Worm (Caenorhabditis elegans) whole organism, young adult: ENCODE results near the gene C08E3.13.

ENCODE experiments used
- F33H1.4 ChIP-seq: fragments of 200-800 bp; sonication (Bioruptor generic); IDR thresholded peaks from 2 replicates; pipeline ENCODE4 v1.3.6; 2022; ENCODE audit warnings: missing genetic modification reagents, missing genetic modification characterization, missing compliant biosample characterization
- Y79H2A.3 ChIP-seq: fragments of 200-800 bp; sonication (Bioruptor generic); conservative IDR thresholded peaks from 2 replicates; pipeline ENCODE4 v1.3.6; 2022; ENCODE audit warnings: missing genetic modification reagents, missing genetic modification characterization, missing compliant biosample characterization
- ama-1 ChIP-seq, 3 experiments: fragments of 150-350 bp in 1 of 3; sonication (generic microtip) in 2 of 3; optimal IDR thresholded peaks; 2 replicates each; lab custom pipeline; 2014 to 2018; ENCODE audit warnings: missing biosample characterization in 2 of 3, missing genetic modification characterization in 2 of 3, missing genetic modification reagents in 2 of 3
- die-1 ChIP-seq: sonication (generic microtip); optimal IDR thresholded peaks from 2 replicates; lab custom pipeline; 2016; ENCODE audit warnings: missing genotype, mild to moderate bottlenecking, missing genetic modification characterization, missing compliant biosample characterization
- hmg-1.2 ChIP-seq: fragments of 200-800 bp; sonication (Bioruptor generic); IDR thresholded peaks from 2 replicates; pipeline ENCODE4 v1.3.6; 2022; ENCODE audit warnings: missing genetic modification reagents, missing genetic modification characterization, missing compliant biosample characterization
- hrde-1 ChIP-seq: sonication (generic microtip); optimal IDR thresholded peaks from 2 replicates; lab custom pipeline; 2016; ENCODE audit warnings: missing genetic modification characterization, mild to moderate bottlenecking, missing compliant biosample characterization, moderate library complexity, missing genotype, missing genetic modification reagents, borderline replicate concordance
- lag-1 ChIP-seq: fragments of 200-800 bp; sonication (Bioruptor generic); IDR thresholded peaks from 2 replicates; pipeline ENCODE4 v1.3.6; 2022; ENCODE audit warnings: missing genetic modification reagents, missing genetic modification characterization, missing compliant biosample characterization
- lin-26 ChIP-seq: fragments of 200-800 bp; sonication (Bioruptor generic); IDR thresholded peaks from 2 replicates; pipeline ENCODE4 v1.3.6; 2022; ENCODE audit warnings: missing genetic modification reagents, missing genetic modification characterization, missing compliant biosample characterization
- nfyb-1 ChIP-seq: fragments of 200-800 bp; sonication (Bioruptor generic); IDR thresholded peaks from 2 replicates; pipeline ENCODE4 v1.3.6; 2022; ENCODE audit warnings: missing genetic modification reagents, missing genetic modification characterization, missing compliant biosample characterization
- pbrm-1 ChIP-seq: fragments of 200-800 bp; sonication (Bioruptor generic); IDR thresholded peaks from 2 replicates; pipeline ENCODE4 v1.3.6; 2022; ENCODE audit warnings: missing genetic modification reagents, missing genetic modification characterization, missing compliant biosample characterization
- pha-4 ChIP-seq: fragments of 150-350 bp; sonication (generic microtip); optimal IDR thresholded peaks from 2 replicates; lab custom pipeline; 2014; ENCODE audit warnings: missing biosample characterization, missing genetic modification reagents, missing genetic modification characterization
- rpc-1 ChIP-seq, 2 experiments: fragments of 150-350 bp in 1 of 2; sonication (generic microtip) in 1 of 2; optimal IDR thresholded peaks; 2 replicates each; lab custom pipeline; 2014 to 2018; ENCODE audit warnings: missing biosample characterization in 1 of 2, missing genetic modification characterization in 1 of 2, missing genetic modification reagents in 1 of 2, missing genotype in 1 of 2

- no peak for TF ChIP-seq hrde-1 (tag; lab: Kevin White, UChicago)
- TF ChIP-seq nfyb-1 (GFP tag; lab: Robert Waterston, UW): no peak
- no peak for TF ChIP-seq rpc-1 (optimal IDR thresholded peaks at IDR 0.05; lab: Kevin White, UChicago)
- no peak for TF ChIP-seq rpc-1 (tag; optimal IDR thresholded peaks at IDR 0.05; lab: Kevin White, UChicago)
- no peak for TF ChIP-seq die-1 (tag; lab: Kevin White, UChicago)
- TF ChIP-seq hmg-1.2 (GFP tag; lab: Robert Waterston, UW): no peak
- TF ChIP-seq pha-4 (tag; lab: Kevin White, UChicago): no peak
- TF ChIP-seq pbrm-1: no peak
- no peak for TF ChIP-seq lag-1
- TF ChIP-seq lin-26 (GFP tag; lab: Robert Waterston, UW): no peak
- no peak for TF ChIP-seq F33H1.4 (GFP tag; lab: Robert Waterston, UW)
- no peak for TF ChIP-seq Y79H2A.3
- TF ChIP-seq ama-1 (optimal IDR thresholded peaks at IDR 0.05; lab: Kevin White, UChicago): no peak
- TF ChIP-seq ama-1 (GFP tag; optimal IDR thresholded peaks at IDR 0.05; lab: Kevin White, UChicago): no peak
These were observed 19.7 kb upstream of the C08E3.13 start, which contains the start of gene fbxb-16 for ce11 chrII:1651804-1652203.
